Fruit fly (Drosophila melanogaster): ENCODE results near the gene TwdlH.

Gene TwdlH

dm6 chr3R:26593847-26594542 lies 39.5 kb upstream of the TwdlH start (continued):
- TF ChIP-seq sr (GFP tag; IDR thresholded peaks at IDR 0.05) (no peak), kah (GFP tag; optimal IDR thresholded peaks at IDR 0.05) (no peak), schlank (tag; optimal IDR thresholded peaks at IDR 0.05) (no peak), CG7556 (GFP tag; optimal IDR thresholded peaks at IDR 0.05) (no peak), zfh2 (GFP tag; optimal IDR thresholded peaks at IDR 0.05) (no peak), Nf-YB (GFP tag; optimal IDR thresholded peaks at IDR 0.05) (peak; percentile 22), Tbp (GFP tag; optimal IDR thresholded peaks at IDR 0.05) (no peak), wdn (GFP tag; IDR thresholded peaks at IDR 0.05) (no peak), Aef1 (GFP tag; IDR thresholded peaks at IDR 0.05) (no peak), CG34224 (GFP tag; IDR thresholded peaks at IDR 0.05; ENCODE audit: partially characterized antibody) (no peak), ewg (GFP tag; optimal IDR thresholded peaks at IDR 0.05) (no peak), Awh (GFP tag; IDR thresholded peaks at IDR 0.05) (peak; percentile 75), nerfin-2 (GFP tag; IDR thresholded peaks at IDR 0.05; ENCODE audit: partially characterized antibody) (no peak)

dm6 chr3R:26606498-26606897 lies 27.0 kb upstream of the TwdlH start:
- TF ChIP-seq Deaf1 (tag; optimal IDR thresholded peaks at IDR 0.05) (peak; percentile 82), CG12659 (GFP tag; optimal IDR thresholded peaks at IDR 0.05) (no peak), ewg (GFP tag; optimal IDR thresholded peaks at IDR 0.05) (peak; percentile 70), gt (GFP tag; IDR thresholded peaks at IDR 0.05) (no peak), abd-A (tag; optimal IDR thresholded peaks at IDR 0.05) (peak; percentile 28), Sox100B (GFP tag; optimal IDR thresholded peaks at IDR 0.05) (no peak), scrt (GFP tag; optimal IDR thresholded peaks at IDR 0.05) (peak; percentile 97)

- TF ChIP-seq chn (GFP tag; optimal IDR thresholded peaks at IDR 0.05) (no peak), CG12769 (tag; optimal IDR thresholded peaks at IDR 0.05) (peak; percentile 88), Hr39 (optimal IDR thresholded peaks at IDR 0.05) (no peak), CG17568 (GFP tag; optimal IDR thresholded peaks at IDR 0.05) (no peak), bigmax (GFP tag; optimal IDR thresholded peaks at IDR 0.05) (no peak), CG7556 (GFP tag; optimal IDR thresholded peaks at IDR 0.05) (no peak), wdn (GFP tag; IDR thresholded peaks at IDR 0.05) (no peak), Awh (GFP tag; IDR thresholded peaks at IDR 0.05) (0 out of 2 replicates have a peak, but pooled peaks have one; percentile 28), CG32772 (GFP tag; IDR thresholded peaks at IDR 0.05) (no peak), CG4707 (GFP tag; optimal IDR thresholded peaks at IDR 0.05) (no peak), pros (GFP tag; optimal IDR thresholded peaks at IDR 0.05) (peak; percentile 67), Jarid2 (GFP tag; optimal IDR thresholded peaks at IDR 0.05) (no peak), Ssrp (tag; optimal IDR thresholded peaks at IDR 0.05) (no peak), CG2199 (GFP tag; IDR thresholded peaks at IDR 0.05) (no peak), knrl (GFP tag; IDR thresholded peaks at IDR 0.05; ENCODE audit: partially characterized antibody) (no peak), vvl (GFP tag; IDR thresholded peaks at IDR 0.05) (peak; percentile 72; the same call in 1 of the 2 replicates), CG1602 (GFP tag; optimal IDR thresholded peaks at IDR 0.05) (no peak), phol (tag; optimal IDR thresholded peaks at IDR 0.05) (no peak), sr (GFP tag; IDR thresholded peaks at IDR 0.05) (peak; percentile 42; the same call in 1 of the 3 replicates), jumu (GFP tag; optimal IDR thresholded peaks at IDR 0.05) (no peak), Myb (GFP tag; optimal IDR thresholded peaks at IDR 0.05) (no peak), Ada2b (GFP tag; IDR thresholded peaks at IDR 0.05) (no peak), CG7928 (GFP tag; optimal IDR thresholded peaks at IDR 0.05) (no peak), BEAF-32 (GFP tag; optimal IDR thresholded peaks at IDR 0.05) (no peak), CG6654 (GFP tag; optimal IDR thresholded peaks at IDR 0.05) (no peak), oc (tag; optimal IDR thresholded peaks at IDR 0.05) (peak; percentile 41), slp2 (GFP tag; optimal IDR thresholded peaks at IDR 0.05) (no peak), Hr78 (GFP tag; optimal IDR thresholded peaks at IDR 0.05) (peak in 1 of 2 experiments; percentile 50), CG18764 (GFP tag; optimal IDR thresholded peaks at IDR 0.05) (no peak), chinmo (GFP tag; IDR thresholded peaks at IDR 0.05; ENCODE audit: partially characterized antibody) (peak; percentile 81; the same call in 2 of the 4 replicates), eve (GFP tag; optimal IDR thresholded peaks at IDR 0.05) (no peak)
Observed at dm6 chr3R:26615428-26615827, 18.1 kb upstream of the TwdlH start.

Measured in whole organism, embryonic.